Worm (Caenorhabditis elegans): ENCODE data around the gene rfc-1.

The rfc-1 gene

DNA sequence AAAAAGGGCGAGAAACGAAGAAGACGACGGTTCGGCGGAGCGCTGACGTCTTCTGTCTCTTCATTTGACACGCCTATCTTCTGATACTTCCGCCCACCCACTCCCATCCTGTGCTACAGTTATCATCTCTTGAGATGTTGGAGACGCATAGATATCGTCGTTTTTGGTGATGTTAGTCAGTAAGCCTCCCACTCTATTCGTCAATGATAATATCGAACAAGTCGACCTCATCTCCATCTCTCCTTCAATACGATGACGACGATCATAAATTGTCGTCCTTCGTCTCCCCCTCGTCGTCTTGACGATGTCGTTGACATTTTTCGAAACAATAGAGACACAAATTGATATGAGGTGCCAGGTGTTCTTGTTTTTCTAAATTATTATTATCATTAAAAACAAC lies 12.4 kb upstream of the rfc-1 start, which contains the start of gene slc-25A29:
Gene slc-25A29, minus strand, starts transcription at position 45 of the 400 bp plus-strand sequence.
- TF ChIP-seq nhr-21 (tag; optimal IDR thresholded peaks at IDR 0.05) (peak; percentile 8), fos-1 (tag; optimal IDR thresholded peaks at IDR 0.05) (peak; percentile 4), egl-27 (tag; optimal IDR thresholded peaks at IDR 0.05) (no peak), mdl-1 (tag; optimal IDR thresholded peaks at IDR 0.05) (no peak), ztf-11 (tag; optimal IDR thresholded peaks at IDR 0.05) (no peak), sma-9 (GFP tag; optimal IDR thresholded peaks at IDR 0.05) (peak; percentile 32), sma-9 (tag; optimal IDR thresholded peaks at IDR 0.05) (no peak)

DNA sequence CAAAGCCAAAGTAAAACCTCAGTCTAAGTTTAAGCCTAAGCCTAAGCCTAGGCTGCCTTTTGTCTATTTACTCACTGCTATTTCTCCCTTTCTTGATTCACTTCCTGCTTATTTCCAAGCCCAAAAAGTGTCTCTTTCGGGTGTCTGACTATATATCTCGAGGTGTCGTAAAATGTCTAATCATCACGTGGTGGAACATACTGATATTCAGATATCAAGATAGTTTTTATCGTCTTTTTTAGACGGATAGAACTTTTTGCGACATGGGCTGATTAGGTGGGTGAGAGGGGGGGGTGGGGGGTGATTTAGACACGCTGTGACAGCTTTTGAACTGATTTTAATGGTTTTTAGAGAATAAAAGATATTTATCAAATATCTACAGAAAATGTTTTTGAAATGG lies 11.2 kb upstream of the rfc-1 start:
- TF ChIP-seq nhr-25 (tag; optimal IDR thresholded peaks at IDR 0.05) (peak; percentile 11), sma-9 (GFP tag; optimal IDR thresholded peaks at IDR 0.05) (peak; percentile 20), sma-9 (tag; optimal IDR thresholded peaks at IDR 0.05) (no peak), nhr-21 (tag; optimal IDR thresholded peaks at IDR 0.05) (no peak), fos-1 (tag; optimal IDR thresholded peaks at IDR 0.05) (no peak), gmeb-1 (tag; optimal IDR thresholded peaks at IDR 0.05) (peak; percentile 35), nhr-12 (tag; optimal IDR thresholded peaks at IDR 0.05) (no peak), nhr-11 (tag; optimal IDR thresholded peaks at IDR 0.05) (no peak)

DNA sequence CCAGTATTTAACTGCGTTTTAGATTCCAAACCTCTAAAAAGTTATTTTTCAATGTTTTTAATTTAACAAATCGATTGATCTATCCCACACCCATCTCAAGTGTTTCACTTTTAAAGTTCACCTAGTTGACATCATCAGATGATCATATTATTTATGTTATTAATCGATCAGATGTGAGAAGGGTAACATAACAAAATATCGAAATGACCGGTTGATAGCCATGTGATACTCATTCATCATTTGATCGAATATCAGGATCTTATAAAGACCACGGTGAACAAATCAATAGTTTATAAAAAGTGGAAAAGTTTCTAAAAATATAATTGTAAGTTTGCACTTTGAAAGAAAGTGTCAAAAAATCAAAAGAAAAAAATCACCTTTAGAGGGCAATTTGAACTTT lies 9.9 kb upstream of the rfc-1 start:
- no peak for TF ChIP-seq lin-11 (tag; optimal IDR thresholded peaks at IDR 0.05)
- TF ChIP-seq unc-39 (tag; optimal IDR thresholded peaks at IDR 0.05): no peak
- TF ChIP-seq blmp-1 (tag; optimal IDR thresholded peaks at IDR 0.05; ENCODE audit: insufficient read depth): peak; percentile 29
- peak; percentile 47 for TF ChIP-seq nhr-25 (tag; optimal IDR thresholded peaks at IDR 0.05)

DNA sequence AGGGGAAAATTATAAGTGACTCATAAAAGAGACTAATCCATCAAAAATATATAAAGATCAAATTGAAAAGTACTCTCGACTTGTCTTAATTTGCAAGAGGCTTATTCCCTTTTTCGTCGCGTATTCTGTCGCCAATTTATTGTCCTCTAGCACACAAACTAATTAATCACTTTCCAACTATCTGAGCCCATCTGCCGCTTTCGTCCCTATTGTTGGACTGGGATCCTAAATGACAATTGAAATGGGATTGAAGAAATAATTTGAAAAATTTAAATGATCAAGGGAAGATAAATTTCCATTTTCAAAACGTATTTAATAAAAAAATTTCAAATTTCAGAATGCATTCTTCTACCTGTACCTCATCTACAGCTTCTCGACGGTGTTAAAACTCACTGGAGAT lies 4.9 kb upstream of the rfc-1 start:
- TF ChIP-seq nhr-21 (tag; optimal IDR thresholded peaks at IDR 0.05) (no peak), mbf-1 (tag; optimal IDR thresholded peaks at IDR 0.05) (no peak), Y55F3AM.14 (GFP tag; optimal IDR thresholded peaks at IDR 0.05) (no peak), gmeb-1 (tag; optimal IDR thresholded peaks at IDR 0.05) (no peak), aly-2 (tag; optimal IDR thresholded peaks at IDR 0.05) (no peak), ztf-4 (tag; optimal IDR thresholded peaks at IDR 0.05) (no peak), skn-1 (tag; optimal IDR thresholded peaks at IDR 0.05) (no peak), mdl-1 (tag; optimal IDR thresholded peaks at IDR 0.05) (no peak), ama-1 (optimal IDR thresholded peaks at IDR 0.05) (no peak), elt-3 (tag; optimal IDR thresholded peaks at IDR 0.05) (no peak), nhr-6 (tag; optimal IDR thresholded peaks at IDR 0.05) (no peak)

DNA sequence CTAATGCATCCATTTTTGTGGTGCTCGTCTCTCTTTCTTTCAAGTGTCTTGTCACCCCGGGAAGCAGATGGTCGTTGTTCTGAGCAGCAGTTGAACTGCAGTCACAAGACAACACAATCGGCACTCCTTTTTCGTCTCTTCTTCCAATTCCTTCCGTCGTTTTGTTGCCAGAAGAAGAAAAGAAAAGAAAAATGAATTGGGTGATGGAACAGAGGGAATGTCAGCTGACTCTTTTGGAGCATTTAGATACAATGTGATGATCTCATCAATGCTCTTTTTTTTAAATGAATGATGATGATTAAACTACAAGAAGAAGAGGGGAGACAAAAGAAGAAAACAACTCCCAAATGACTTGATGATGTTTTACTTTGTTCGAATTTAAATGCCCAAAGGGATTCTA lies 4.2 kb upstream of the rfc-1 start:
- TF ChIP-seq mab-5 (tag; optimal IDR thresholded peaks at IDR 0.05): peak; percentile 27
- peak; percentile 58 for TF ChIP-seq nhr-129 (tag; optimal IDR thresholded peaks at IDR 0.05)
- TF ChIP-seq C34F6.9 (tag; optimal IDR thresholded peaks at IDR 0.05): peak; percentile 62
- TF ChIP-seq ztf-4 (tag; optimal IDR thresholded peaks at IDR 0.05): no peak
- TF ChIP-seq peb-1 (tag; optimal IDR thresholded peaks at IDR 0.05): no peak
- TF ChIP-seq sma-9 (GFP tag; optimal IDR thresholded peaks at IDR 0.05): peak; percentile 6
- TF ChIP-seq sma-9 (tag; optimal IDR thresholded peaks at IDR 0.05): no peak
- TF ChIP-seq nhr-12 (tag; optimal IDR thresholded peaks at IDR 0.05): no peak
- no peak for TF ChIP-seq nhr-23 (tag; optimal IDR thresholded peaks at IDR 0.05)
- TF ChIP-seq nhr-25 (tag; optimal IDR thresholded peaks at IDR 0.05): no peak
- no peak for TF ChIP-seq egl-27 (tag; optimal IDR thresholded peaks at IDR 0.05)
- TF ChIP-seq nhr-77 (tag; optimal IDR thresholded peaks at IDR 0.05): no peak
- TF ChIP-seq mbf-1 (tag; optimal IDR thresholded peaks at IDR 0.05): no peak
- no peak for TF ChIP-seq ztf-11 (tag; optimal IDR thresholded peaks at IDR 0.05)
- peak; percentile 1 for TF ChIP-seq lin-39 (tag; optimal IDR thresholded peaks at IDR 0.05)
- TF ChIP-seq sem-4 (tag; optimal IDR thresholded peaks at IDR 0.05): peak; percentile 31
- peak in 1 of 2 experiments; percentile 47 for TF ChIP-seq lsy-2 (tag; optimal IDR thresholded peaks at IDR 0.05)
- TF ChIP-seq mdl-1 (tag; optimal IDR thresholded peaks at IDR 0.05): no peak

ce11 chrV:14648825-14649224 lies 3.0 kb upstream of the rfc-1 start:
- TF ChIP-seq skn-1 (tag; optimal IDR thresholded peaks at IDR 0.05) (no peak), elt-1 (tag; optimal IDR thresholded peaks at IDR 0.05) (no peak), ztf-11 (tag; optimal IDR thresholded peaks at IDR 0.05) (no peak), ceh-16 (tag; optimal IDR thresholded peaks at IDR 0.05) (no peak), snpc-4 (tag; optimal IDR thresholded peaks at IDR 0.05) (no peak), Y55F3AM.14 (GFP tag; optimal IDR thresholded peaks at IDR 0.05) (no peak), lin-39 (tag; optimal IDR thresholded peaks at IDR 0.05) (no peak), nhr-12 (tag; optimal IDR thresholded peaks at IDR 0.05) (no peak), alr-1 (tag; optimal IDR thresholded peaks at IDR 0.05) (no peak), sma-3 (GFP tag; optimal IDR thresholded peaks at IDR 0.05) (no peak), ceh-82 (tag; optimal IDR thresholded peaks at IDR 0.05) (no peak), unc-62 (GFP tag; optimal IDR thresholded peaks at IDR 0.05) (no peak), blmp-1 (tag; optimal IDR thresholded peaks at IDR 0.05; ENCODE audit: insufficient read depth) (no peak), mab-5 (tag; optimal IDR thresholded peaks at IDR 0.05) (no peak), zag-1 (tag; optimal IDR thresholded peaks at IDR 0.05) (no peak), ama-1 (optimal IDR thresholded peaks at IDR 0.05) (no peak), nhr-129 (tag; optimal IDR thresholded peaks at IDR 0.05) (no peak), nhr-11 (tag; optimal IDR thresholded peaks at IDR 0.05) (no peak)

All from whole organism, L2 larva.